2 worm cellular contexts compared by ENCODE assay signal in genomic region chrV:5089497-5090134, ce11.
TF ChIP-seq lines count a peak whose summit lies in the region.

Gene glb-32, minus strand, starts transcription at chrV:5089547.

TF ChIP-seq in whole organism, L1 larva, 84 proteins besides CTCF, POLR2A, EP300 and RAD21:
- TF ChIP-seq snpc-4 (tag; optimal IDR thresholded peaks at IDR 0.05; lab: Kevin White, UChicago) (no peak), C16A3.4 (tag; optimal IDR thresholded peaks at IDR 0.05; lab: Kevin White, UChicago) (no peak), egl-13 (tag; optimal IDR thresholded peaks at IDR 0.05; lab: Kevin White, UChicago) (peak; percentile 80), lin-14 (GFP tag; optimal IDR thresholded peaks at IDR 0.05; lab: Kevin White, UChicago) (peak; percentile 71), F16B12.6 (tag; optimal IDR thresholded peaks at IDR 0.05; lab: Kevin White, UChicago) (no peak), nhr-47 (tag; optimal IDR thresholded peaks at IDR 0.05; lab: Kevin White, UChicago) (peak; percentile 24), unc-86 (tag; optimal IDR thresholded peaks at IDR 0.05; lab: Kevin White, UChicago) (peak; percentile 75), nhr-90 (tag; optimal IDR thresholded peaks at IDR 0.05; lab: Kevin White, UChicago; ENCODE audit: poor library complexity) (no peak), tbx-2 (tag; optimal IDR thresholded peaks at IDR 0.05; lab: Kevin White, UChicago) (no peak), nhr-71 (tag; optimal IDR thresholded peaks at IDR 0.05; lab: Kevin White, UChicago) (peak; percentile 48)

TF ChIP-seq in whole organism, L2 larva, 48 proteins besides CTCF, POLR2A, EP300 and RAD21:
- TF ChIP-seq lin-13 (GFP tag; optimal IDR thresholded peaks at IDR 0.05; lab: Kevin White, UChicago) (no peak), R02D3.7 (tag; optimal IDR thresholded peaks at IDR 0.05; lab: Kevin White, UChicago) (no peak), ama-1 (optimal IDR thresholded peaks at IDR 0.05; lab: Kevin White, UChicago) (no peak), lsy-2 (tag; optimal IDR thresholded peaks at IDR 0.05; lab: Kevin White, UChicago) (peak in 1 of 2 experiments; percentile 7), F13H6.1 (tag; optimal IDR thresholded peaks at IDR 0.05; lab: Kevin White, UChicago) (no peak), lin-39 (tag; optimal IDR thresholded peaks at IDR 0.05; lab: Kevin White, UChicago) (no peak), nhr-10 (tag; optimal IDR thresholded peaks at IDR 0.05; lab: Kevin White, UChicago) (no peak), unc-55 (GFP tag; optimal IDR thresholded peaks at IDR 0.05; lab: Kevin White, UChicago) (peak; percentile 35), mdl-1 (tag; optimal IDR thresholded peaks at IDR 0.05; lab: Kevin White, UChicago) (no peak), sem-4 (tag; optimal IDR thresholded peaks at IDR 0.05; lab: Kevin White, UChicago) (peak; percentile 48), mab-5 (tag; optimal IDR thresholded peaks at IDR 0.05; lab: Kevin White, UChicago) (no peak), zag-1 (tag; optimal IDR thresholded peaks at IDR 0.05; lab: Kevin White, UChicago) (no peak), nhr-12 (tag; optimal IDR thresholded peaks at IDR 0.05; lab: Kevin White, UChicago) (no peak), nhr-129 (tag; optimal IDR thresholded peaks at IDR 0.05; lab: Kevin White, UChicago) (no peak), unc-39 (tag; optimal IDR thresholded peaks at IDR 0.05; lab: Kevin White, UChicago) (no peak), egl-27 (tag; optimal IDR thresholded peaks at IDR 0.05; lab: Kevin White, UChicago) (no peak), Y55F3AM.14 (GFP tag; optimal IDR thresholded peaks at IDR 0.05; lab: Kevin White, UChicago) (no peak), mbf-1 (tag; optimal IDR thresholded peaks at IDR 0.05; lab: Kevin White, UChicago) (no peak), ZK546.5 (tag; optimal IDR thresholded peaks at IDR 0.05; lab: Kevin White, UChicago) (no peak)
